Worm (Caenorhabditis elegans) whole organism, early embryonic: Measurements from ENCODE around the gene spo-11.

Experiments
- ama-1 ChIP-seq: fragments of 150-350 bp; optimal IDR thresholded peaks from 2 replicates; lab custom pipeline; 2014
- flt-1 ChIP-seq: fragments of 200-800 bp; sonication (Bioruptor generic); IDR thresholded peaks from 2 replicates; pipeline ENCODE4 v1.3.6; 2022; ENCODE audit warnings: missing genetic modification characterization, missing compliant biosample characterization
- hmg-4 ChIP-seq: fragments of 200-800 bp; sonication (Bioruptor generic); optimal IDR thresholded peaks from 2 replicates; lab custom pipeline; 2018; ENCODE audit warnings: mild to moderate bottlenecking, missing genetic modification characterization, missing compliant biosample characterization
- tbx-11 ChIP-seq: fragments of 200-800 bp; sonication (Bioruptor generic); IDR thresholded peaks from 2 replicates; pipeline ENCODE4 v1.3.6; 2022; ENCODE audit warnings: missing genetic modification characterization, missing compliant biosample characterization
- tra-4 ChIP-seq: sonication (generic microtip); optimal IDR thresholded peaks from 2 replicates; lab custom pipeline; 2017; ENCODE audit warnings: missing genetic modification characterization, missing compliant biosample characterization

DNA sequence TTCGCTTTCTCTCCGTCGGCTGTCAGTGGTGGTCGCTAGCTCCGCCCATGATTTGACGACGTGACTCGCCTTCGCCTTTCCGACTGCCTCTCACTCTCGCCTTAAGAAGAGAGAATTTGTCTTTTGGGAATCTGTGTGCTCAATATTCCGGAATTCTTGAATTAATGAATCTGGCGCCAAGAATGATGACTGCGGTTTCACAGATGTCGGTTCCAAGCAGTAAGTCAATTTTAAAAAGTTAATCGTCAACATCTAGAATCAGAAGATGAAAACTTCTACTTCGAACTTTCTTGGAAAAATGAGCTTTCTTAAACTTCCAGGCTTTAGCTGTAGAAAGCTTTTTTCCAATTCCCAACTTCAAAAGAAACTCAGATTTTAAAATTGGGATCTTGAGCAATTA, 45.0 kb upstream of the spo-11 start, which contains the start of gene nhr-67:
- TF ChIP-seq flt-1 (GFP tag; lab: Robert Waterston, UW) (no peak), tra-4 (tag; lab: Kevin White, UChicago) (no peak), tbx-11 (GFP tag; lab: Robert Waterston, UW) (no peak), ama-1 (no peak), hmg-4 (no peak)
